Fruit fly (Drosophila melanogaster) whole organism, pupa: ENCODE results near the gene trk.

Experiments
- CG10348 ChIP-seq: fragments of 200-800 bp; sonication (Bioruptor generic); IDR thresholded peaks from 2 replicates; pipeline ENCODE4 v1.3.6; 2022; ENCODE audit warnings: missing biosample characterization, missing genetic modification characterization
- CG12605 ChIP-seq: fragments of 200-800 bp; sonication (Bioruptor generic); IDR thresholded peaks from 2 replicates; pipeline ENCODE4 v1.3.6; 2022; ENCODE audit warnings: missing biosample characterization, missing genetic modification characterization
- CG13204 ChIP-seq: fragments of 200-800 bp; sonication (Bioruptor generic); optimal IDR thresholded peaks from 2 replicates; lab custom pipeline; 2018; ENCODE audit warnings: missing biosample characterization, mild to moderate bottlenecking, missing genetic modification characterization, moderate library complexity
- CG14655 ChIP-seq: fragments of 200-800 bp; sonication (Bioruptor generic); optimal IDR thresholded peaks from 3 replicates; lab custom pipeline; 2017; ENCODE audit warnings: mild to moderate bottlenecking, missing biosample characterization, missing genetic modification reagents, missing genetic modification characterization
- CG15710 ChIP-seq: fragments of 200-800 bp; sonication (Bioruptor generic); optimal IDR thresholded peaks from 2 replicates; lab custom pipeline; 2018; ENCODE audit warnings: missing biosample characterization, mild to moderate bottlenecking, missing genetic modification characterization, moderate library complexity
- CG17806 ChIP-seq: fragments of 200-800 bp; sonication (Bioruptor generic); optimal IDR thresholded peaks from 2 replicates; lab custom pipeline; 2018; ENCODE audit warnings: missing biosample characterization, mild to moderate bottlenecking, missing genetic modification characterization, moderate library complexity
- CG32121 ChIP-seq: fragments of 200-800 bp; sonication (Bioruptor generic); IDR thresholded peaks from 2 replicates; pipeline ENCODE4 v1.3.6; 2022; ENCODE audit warnings: missing biosample characterization, missing genetic modification characterization
- CG34367 ChIP-seq: fragments of 200-800 bp; sonication (Bioruptor generic); optimal IDR thresholded peaks from 2 replicates; lab custom pipeline; 2018; ENCODE audit warnings: missing biosample characterization, mild to moderate bottlenecking, missing genetic modification characterization
- CG4496 ChIP-seq: fragments of 200-800 bp; sonication (Bioruptor generic); IDR thresholded peaks from 3 replicates; pipeline ENCODE4 v1.3.6; 2022; ENCODE audit warnings: missing biosample characterization, missing genetic modification characterization
- CG8159 ChIP-seq: fragments of 200-800 bp; sonication (Bioruptor generic); optimal IDR thresholded peaks from 3 replicates; lab custom pipeline; 2018; ENCODE audit warnings: missing biosample characterization, mild to moderate bottlenecking, missing genetic modification characterization, moderate library complexity
- CG8301 ChIP-seq: fragments of 200-800 bp; sonication (Bioruptor generic); optimal IDR thresholded peaks from 2 replicates; lab custom pipeline; 2018; ENCODE audit warnings: missing biosample characterization, mild to moderate bottlenecking, missing genetic modification characterization
- CG9948 ChIP-seq: fragments of 200-800 bp; sonication (Bioruptor generic); optimal IDR thresholded peaks from 2 replicates; lab custom pipeline; 2018; ENCODE audit warnings: missing biosample characterization, mild to moderate bottlenecking, missing genetic modification characterization, moderate library complexity
- D1 ChIP-seq: fragments of 200-800 bp; sonication (Bioruptor generic); optimal IDR thresholded peaks from 2 replicates; lab custom pipeline; 2018; ENCODE audit warnings: missing biosample characterization, mild to moderate bottlenecking, missing genetic modification characterization, moderate library complexity
- EcR ChIP-seq: fragments of 200-800 bp; sonication (Bioruptor generic); optimal IDR thresholded peaks from 3 replicates; lab custom pipeline; 2019; ENCODE audit warnings: missing biosample characterization, missing genetic modification characterization, mild to moderate bottlenecking, moderate library complexity, missing genetic modification reagents
- Ets98B ChIP-seq: fragments of 200-800 bp; sonication (Bioruptor generic); IDR thresholded peaks from 2 replicates; pipeline ENCODE4 v1.3.6; 2022; ENCODE audit warnings: missing biosample characterization, missing genetic modification characterization
- Pif1A ChIP-seq: fragments of 200-800 bp; sonication (Bioruptor generic); optimal IDR thresholded peaks from 3 replicates; lab custom pipeline; 2016; ENCODE audit warnings: missing biosample characterization, missing genetic modification characterization
- Pif1B ChIP-seq: fragments of 200-800 bp; sonication (Bioruptor generic); optimal IDR thresholded peaks from 3 replicates; lab custom pipeline; 2016; ENCODE audit warnings: missing biosample characterization, missing genetic modification characterization
- Snoo ChIP-seq: fragments of 200-800 bp; sonication (Bioruptor generic); optimal IDR thresholded peaks from 3 replicates; lab custom pipeline; 2017; ENCODE audit warnings: missing biosample characterization, mild to moderate bottlenecking, missing genetic modification characterization, inconsistent platforms
- fd96Ca ChIP-seq: fragments of 200-800 bp; sonication (Bioruptor generic); IDR thresholded peaks from 3 replicates; pipeline ENCODE4 v1.3.6; 2022; ENCODE audit warnings: missing biosample characterization, missing genetic modification characterization
- gl ChIP-seq: fragments of 200-800 bp; sonication (Bioruptor generic); optimal IDR thresholded peaks from 2 replicates; lab custom pipeline; 2018; ENCODE audit warnings: missing biosample characterization, mild to moderate bottlenecking, missing genetic modification characterization
- rn ChIP-seq: fragments of 200-800 bp; sonication (Bioruptor generic); IDR thresholded peaks from 2 replicates; pipeline ENCODE4 v1.3.6; 2022; ENCODE audit warnings: missing biosample characterization, missing genetic modification characterization

The trk gene

dm6 chr2L:10263830-10264634 lies 8.1 kb downstream of the trk start, which contains the start of gene REPTOR-BP:
TSS of gene REPTOR-BP (plus strand) at chr2L:10264125.
- TF ChIP-seq CG14655 (GFP tag; lab: Kevin White, UChicago) (no peak), CG13204 (GFP tag; lab: Kevin White, UChicago) (no peak), Snoo (tag; lab: Kevin White, UChicago) (peak; percentile 8), CG34367 (tag; lab: Kevin White, UChicago) (no peak), EcR (GFP tag; lab: Kevin White, UChicago) (no peak), rn (no peak)
- TF ChIP-seq, all 21 proteins: peak for 1

dm6 chr2L:10263343-10263744 lies 8.8 kb downstream of the trk start, which contains the start of gene Rsf1:
TSS of gene Rsf1 (minus strand) at chr2L:10263554.
- no peak for TF ChIP-seq fd96Ca (GFP tag; lab: Robert Waterston, UW)
- TF ChIP-seq EcR (GFP tag; lab: Kevin White, UChicago): no peak
- TF ChIP-seq rn: no peak
- no peak for TF ChIP-seq CG8301
- no peak for TF ChIP-seq CG10348 (GFP tag; lab: Robert Waterston, UW)
- TF ChIP-seq CG14655 (GFP tag; lab: Kevin White, UChicago): no peak
- TF ChIP-seq CG15710 (tag; lab: Kevin White, UChicago): peak; percentile 8

dm6 chr2L:10261774-10262173 lies 10.3 kb downstream of the trk start:
- TF ChIP-seq CG14655 (GFP tag; lab: Kevin White, UChicago): no peak
- no peak for TF ChIP-seq Ets98B (GFP tag; lab: Robert Waterston, UW)
- TF ChIP-seq CG12605: no peak
- no peak for TF ChIP-seq CG15710 (tag; lab: Kevin White, UChicago)
- TF ChIP-seq CG9948 (tag; lab: Kevin White, UChicago): no peak
- TF ChIP-seq Snoo (tag; lab: Kevin White, UChicago): no peak
- no peak for TF ChIP-seq CG4496 (GFP tag; lab: Robert Waterston, UW)
- no peak for TF ChIP-seq CG17806 (tag; lab: Kevin White, UChicago)
- TF ChIP-seq D1: no peak
- TF ChIP-seq Pif1A: no peak
- no peak for TF ChIP-seq gl (tag; lab: Kevin White, UChicago)
- TF ChIP-seq CG8301: no peak
- TF ChIP-seq rn: no peak
- TF ChIP-seq EcR (GFP tag; lab: Kevin White, UChicago): no peak
- TF ChIP-seq fd96Ca (GFP tag; lab: Robert Waterston, UW): no peak
- no peak for TF ChIP-seq CG8159 (tag; lab: Kevin White, UChicago)
- no peak for TF ChIP-seq CG13204 (GFP tag; lab: Kevin White, UChicago)
- no peak for TF ChIP-seq CG34367 (tag; lab: Kevin White, UChicago)

- TF ChIP-seq CG15710 (tag; lab: Kevin White, UChicago) (peak; percentile 23), CG17806 (tag; lab: Kevin White, UChicago) (peak; percentile 49), Pif1B (GFP tag; lab: Kevin White, UChicago) (peak; percentile 14), CG12605 (peak; percentile 74; the same call in 1 of the 2 replicates), CG8301 (peak; percentile 60), CG32121 (GFP tag; lab: Robert Waterston, UW) (peak; percentile 64), D1 (no peak), CG8159 (tag; lab: Kevin White, UChicago) (no peak), CG13204 (GFP tag; lab: Kevin White, UChicago) (no peak), CG4496 (GFP tag; lab: Robert Waterston, UW) (no peak), gl (tag; lab: Kevin White, UChicago) (no peak), CG34367 (tag; lab: Kevin White, UChicago) (no peak), EcR (GFP tag; lab: Kevin White, UChicago) (no peak), CG10348 (GFP tag; lab: Robert Waterston, UW) (no peak), CG9948 (tag; lab: Kevin White, UChicago) (peak; percentile 55), Pif1A (peak; percentile 53), Snoo (tag; lab: Kevin White, UChicago) (peak; percentile 16)
These were observed 11.2 kb downstream of the trk start, which contains the start of gene Pten for dm6 chr2L:10260750-10261493. TSS of gene Pten (minus strand) at chr2L:10261049.

- no peak for TF ChIP-seq EcR (GFP tag; lab: Kevin White, UChicago)
- no peak for TF ChIP-seq CG17806 (tag; lab: Kevin White, UChicago)
- TF ChIP-seq CG8159 (tag; lab: Kevin White, UChicago): no peak
- no peak for TF ChIP-seq CG8301
- no peak for TF ChIP-seq CG15710 (tag; lab: Kevin White, UChicago)
- no peak for TF ChIP-seq CG12605
- TF ChIP-seq Pif1B (GFP tag; lab: Kevin White, UChicago): no peak
- no peak for TF ChIP-seq fd96Ca (GFP tag; lab: Robert Waterston, UW)
- no peak for TF ChIP-seq CG14655 (GFP tag; lab: Kevin White, UChicago)
- TF ChIP-seq D1: no peak
- no peak for TF ChIP-seq rn
- TF ChIP-seq CG32121 (GFP tag; lab: Robert Waterston, UW): no peak
- TF ChIP-seq Pif1A: no peak
- no peak for TF ChIP-seq CG10348 (GFP tag; lab: Robert Waterston, UW)
- no peak for TF ChIP-seq Snoo (tag; lab: Kevin White, UChicago)
These were observed 12.0 kb downstream of the trk start for dm6 chr2L:10259960-10260749.
